Worm (Caenorhabditis elegans) whole organism, L3 larva: ENCODE measurements around the gene nlp-33.

Experiments used
- R02D3.7 ChIP-seq: fragments of 150-350 bp; optimal IDR thresholded peaks from 2 replicates; lab custom pipeline; 2014; ENCODE audit warnings: missing biosample characterization, missing genetic modification characterization
- ZK546.5 ChIP-seq: sonication (generic microtip); optimal IDR thresholded peaks from 2 replicates; lab custom pipeline; 2017; ENCODE audit warnings: missing biosample characterization, missing genetic modification characterization
- aly-2 ChIP-seq: fragments of 150-350 bp; optimal IDR thresholded peaks from 2 replicates; lab custom pipeline; 2014; ENCODE audit warnings: missing biosample characterization, missing genetic modification characterization
- ceh-16 ChIP-seq: sonication (generic microtip); optimal IDR thresholded peaks from 2 replicates; lab custom pipeline; 2017; ENCODE audit warnings: missing biosample characterization, missing genetic modification characterization
- ceh-82 ChIP-seq: fragments of 150-350 bp; optimal IDR thresholded peaks from 2 replicates; lab custom pipeline; 2014; ENCODE audit warnings: missing biosample characterization, missing genetic modification characterization
- daf-12 ChIP-seq: fragments of 150-350 bp; optimal IDR thresholded peaks from 2 replicates; lab custom pipeline; 2014; ENCODE audit warnings: missing biosample characterization, missing genetic modification reagents, missing genetic modification characterization
- egl-27 ChIP-seq: sonication (generic microtip); optimal IDR thresholded peaks from 4 replicates; lab custom pipeline; 2017; ENCODE audit warnings: missing biosample characterization, missing genetic modification reagents, missing genetic modification characterization
- egl-5 ChIP-seq: fragments of 150-350 bp; optimal IDR thresholded peaks from 2 replicates; lab custom pipeline; 2017; ENCODE audit warnings: missing biosample characterization, missing genetic modification reagents, missing genetic modification characterization, inconsistent platforms
- elt-1 ChIP-seq: fragments of 150-350 bp; optimal IDR thresholded peaks from 2 replicates; lab custom pipeline; 2014; ENCODE audit warnings: missing biosample characterization, missing genetic modification characterization
- elt-2 ChIP-seq: sonication (generic microtip); optimal IDR thresholded peaks from 2 replicates; lab custom pipeline; 2016; ENCODE audit warnings: missing genetic modification reagents, mild to moderate bottlenecking, missing genetic modification characterization, missing compliant biosample characterization
- eor-1 ChIP-seq, 2 experiments: fragments of 150-350 bp; optimal IDR thresholded peaks; 2 replicates each; lab custom pipeline; 2014 to 2018; ENCODE audit warnings: missing biosample characterization in 2 of 2, missing genetic modification characterization in 2 of 2
- fkh-10 ChIP-seq: sonication (generic microtip); optimal IDR thresholded peaks from 2 replicates; lab custom pipeline; 2017; ENCODE audit warnings: missing biosample characterization, missing genetic modification reagents, missing genetic modification characterization
- fkh-2 ChIP-seq: fragments of 150-350 bp; optimal IDR thresholded peaks from 2 replicates; lab custom pipeline; 2014; ENCODE audit warnings: missing biosample characterization, missing genetic modification reagents, missing genetic modification characterization
- fos-1 ChIP-seq: fragments of 150-350 bp; optimal IDR thresholded peaks from 2 replicates; lab custom pipeline; 2014; ENCODE audit warnings: missing biosample characterization, missing genetic modification characterization
- hmg-11 ChIP-seq: sonication (generic microtip); optimal IDR thresholded peaks from 2 replicates; lab custom pipeline; 2016; ENCODE audit warnings: missing genetic modification characterization, missing compliant biosample characterization
- jun-1 ChIP-seq: fragments of 150-350 bp; optimal IDR thresholded peaks from 2 replicates; lab custom pipeline; 2014; ENCODE audit warnings: missing biosample characterization, missing genetic modification reagents, missing genetic modification characterization
- lin-15B ChIP-seq: fragments of 150-350 bp; optimal IDR thresholded peaks from 2 replicates; lab custom pipeline; 2014; ENCODE audit warnings: missing biosample characterization, missing genetic modification characterization
- lin-39 ChIP-seq: fragments of 150-350 bp; optimal IDR thresholded peaks from 2 replicates; lab custom pipeline; 2018; ENCODE audit warnings: missing biosample characterization, missing genetic modification reagents, missing genetic modification characterization
- lsy-12 ChIP-seq: sonication (generic microtip); optimal IDR thresholded peaks from 2 replicates; lab custom pipeline; 2016; ENCODE audit warnings: mild to moderate bottlenecking, missing genetic modification characterization, missing compliant biosample characterization
- nfya-1 ChIP-seq: sonication (generic microtip); optimal IDR thresholded peaks from 2 replicates; lab custom pipeline; 2017; ENCODE audit warnings: missing genetic modification characterization, mild to moderate bottlenecking, missing compliant biosample characterization, antibody characterized with exemption, moderate library complexity; ENCODE audit not compliant: insufficient read depth
- nhr-11 ChIP-seq: fragments of 150-350 bp; optimal IDR thresholded peaks from 2 replicates; lab custom pipeline; 2014; ENCODE audit warnings: missing biosample characterization, missing genetic modification characterization
- nhr-23 ChIP-seq: fragments of 150-350 bp; optimal IDR thresholded peaks from 2 replicates; lab custom pipeline; 2014; ENCODE audit warnings: missing biosample characterization, missing genetic modification reagents, missing genetic modification characterization
- nhr-237 ChIP-seq: fragments of 150-350 bp; optimal IDR thresholded peaks from 2 replicates; lab custom pipeline; 2014; ENCODE audit warnings: missing biosample characterization, missing genetic modification characterization
- nhr-25 ChIP-seq: sonication (generic microtip); optimal IDR thresholded peaks from 2 replicates; lab custom pipeline; 2017; ENCODE audit warnings: missing biosample characterization, missing genetic modification characterization
- nhr-28 ChIP-seq: fragments of 150-350 bp; optimal IDR thresholded peaks from 2 replicates; lab custom pipeline; 2014; ENCODE audit warnings: missing biosample characterization, missing genetic modification characterization
- nhr-43 ChIP-seq: sonication (generic microtip); optimal IDR thresholded peaks from 2 replicates; lab custom pipeline; 2016; ENCODE audit warnings: mild to moderate bottlenecking, missing genetic modification characterization, missing compliant biosample characterization; ENCODE audit not compliant: poor library complexity, severe bottlenecking
- nhr-67 ChIP-seq: fragments of 150-350 bp; optimal IDR thresholded peaks from 2 replicates; lab custom pipeline; 2014; ENCODE audit warnings: missing biosample characterization, missing genetic modification characterization
- pha-4 ChIP-seq: fragments of 150-350 bp; optimal IDR thresholded peaks from 2 replicates; lab custom pipeline; 2014; ENCODE audit warnings: missing biosample characterization, missing genetic modification reagents, missing genetic modification characterization
- pqm-1 ChIP-seq: fragments of 150-350 bp; optimal IDR thresholded peaks from 2 replicates; lab custom pipeline; 2017; ENCODE audit warnings: missing biosample characterization, missing genetic modification characterization, inconsistent platforms
- sea-2 ChIP-seq: fragments of 150-350 bp; sonication (generic microtip); optimal IDR thresholded peaks from 4 replicates; lab custom pipeline; 2014; ENCODE audit warnings: missing biosample characterization, missing genetic modification reagents, missing genetic modification characterization
- skn-1 ChIP-seq: fragments of 150-350 bp; optimal IDR thresholded peaks from 2 replicates; lab custom pipeline; 2014; ENCODE audit warnings: missing biosample characterization, missing genetic modification characterization
- snpc-4 ChIP-seq: fragments of 150-350 bp; optimal IDR thresholded peaks from 2 replicates; lab custom pipeline; 2014; ENCODE audit warnings: missing biosample characterization, missing genetic modification characterization
- tbx-2 ChIP-seq: sonication (generic microtip); optimal IDR thresholded peaks from 2 replicates; lab custom pipeline; 2016; ENCODE audit warnings: mild to moderate bottlenecking, missing genetic modification characterization, missing compliant biosample characterization
- unc-39 ChIP-seq: sonication (generic microtip); optimal IDR thresholded peaks from 4 replicates; lab custom pipeline; 2017; ENCODE audit warnings: missing biosample characterization, missing genetic modification characterization
- zag-1 ChIP-seq: fragments of 150-350 bp; optimal IDR thresholded peaks from 2 replicates; lab custom pipeline; 2014; ENCODE audit warnings: missing biosample characterization, missing genetic modification characterization
- ztf-11 ChIP-seq: fragments of 150-350 bp; optimal IDR thresholded peaks from 2 replicates; lab custom pipeline; 2014; ENCODE audit warnings: missing biosample characterization, missing genetic modification characterization
- ztf-4 ChIP-seq: fragments of 150-350 bp; optimal IDR thresholded peaks from 2 replicates; lab custom pipeline; 2014; ENCODE audit warnings: missing biosample characterization, missing genetic modification characterization

Gene nlp-33

ce11 chrV:11122466-11122865 is 24.7 kb upstream of the nlp-33 start, which contains the start of gene mboa-2 (continued):
- no peak for TF ChIP-seq fkh-2 (tag; lab: Kevin White, UChicago)
- no peak for TF ChIP-seq nhr-237 (tag; lab: Kevin White, UChicago)
- TF ChIP-seq nfya-1 = peak; percentile 10
- TF ChIP-seq pqm-1 (tag; lab: Kevin White, UChicago) = peak; percentile 15
- TF ChIP-seq nhr-23 = no peak
- TF ChIP-seq ztf-11 (tag; lab: Kevin White, UChicago) = no peak
- TF ChIP-seq egl-27 (tag; lab: Kevin White, UChicago) = no peak
- TF ChIP-seq ZK546.5 (tag; lab: Kevin White, UChicago) = no peak
- peak; percentile 42 for TF ChIP-seq elt-1 (tag; lab: Kevin White, UChicago)
- no peak for TF ChIP-seq ceh-16 (tag; lab: Kevin White, UChicago)
- no peak for TF ChIP-seq unc-39 (tag; lab: Kevin White, UChicago)
- no peak for TF ChIP-seq jun-1 (tag; lab: Kevin White, UChicago)
- no peak for TF ChIP-seq R02D3.7
- no peak for TF ChIP-seq daf-12

- peak; percentile 64 for TF ChIP-seq elt-2 (tag; lab: Kevin White, UChicago)
- TF ChIP-seq nhr-11 (tag; lab: Kevin White, UChicago) = no peak
- peak; percentile 85 for TF ChIP-seq lin-15B (tag; lab: Kevin White, UChicago)
- peak; percentile 81 for TF ChIP-seq pha-4 (tag; lab: Kevin White, UChicago)
- TF ChIP-seq ZK546.5 (tag; lab: Kevin White, UChicago) = no peak
- TF ChIP-seq ztf-4 (tag; lab: Kevin White, UChicago) = no peak
- peak; percentile 65 for TF ChIP-seq lin-39
- TF ChIP-seq lsy-12 = peak; percentile 52
- TF ChIP-seq fos-1 (tag; lab: Kevin White, UChicago) = no peak
- no peak for TF ChIP-seq unc-39 (tag; lab: Kevin White, UChicago)
- no peak for TF ChIP-seq zag-1 (tag; lab: Kevin White, UChicago)
- peak; percentile 42 for TF ChIP-seq pqm-1 (tag; lab: Kevin White, UChicago)
- TF ChIP-seq nhr-25 = peak; percentile 64
- TF ChIP-seq R02D3.7 = peak; percentile 14
- peak; percentile 91 for TF ChIP-seq nhr-43 (tag; lab: Kevin White, UChicago)
- peak; percentile 80 for TF ChIP-seq hmg-11 (tag; lab: Kevin White, UChicago)
- peak; percentile 81 for TF ChIP-seq snpc-4 (tag; lab: Kevin White, UChicago)
- peak; percentile 74 for TF ChIP-seq nfya-1
- peak; percentile 52 for TF ChIP-seq nhr-23
Observed at ce11 chrV:11123817-11124337, 23.3 kb upstream of the nlp-33 start, which contains the start of the genes atp-5 and lmtr-3. Gene atp-5 (minus strand): TSS chrV:11123867. Gene lmtr-3 (plus strand): TSS chrV:11124186.

- TF ChIP-seq nfya-1 (no peak), eor-1 (tag; optimal IDR thresholded peaks at IDR 0.05; lab: Kevin White, UChicago) (no peak), nhr-43 (tag; lab: Kevin White, UChicago) (no peak), lsy-12 (no peak), fkh-10 (no peak), ztf-11 (tag; lab: Kevin White, UChicago) (no peak), lin-39 (no peak), tbx-2 (tag; lab: Kevin White, UChicago) (no peak), egl-27 (tag; lab: Kevin White, UChicago) (no peak), skn-1 (no peak), egl-5 (tag; lab: Kevin White, UChicago) (no peak), nhr-67 (tag; lab: Kevin White, UChicago) (no peak), elt-2 (tag; lab: Kevin White, UChicago) (no peak), nhr-237 (tag; lab: Kevin White, UChicago) (no peak)
- TF ChIP-seq, all 47 proteins: peak for 0
Observed at ce11 chrV:11124922-11125321, 22.2 kb upstream of the nlp-33 start, which contains the start of gene C06H2.2. Gene C06H2.2 (plus strand): TSS chrV:11125222.

ce11 chrV:11127197-11127596 is 19.9 kb upstream of the nlp-33 start, which contains the start of gene jmjd-5:
Gene jmjd-5 (plus strand): TSS chrV:11127497.
- TF ChIP-seq fos-1 (tag; lab: Kevin White, UChicago) (no peak), nhr-43 (tag; lab: Kevin White, UChicago) (no peak), elt-1 (tag; lab: Kevin White, UChicago) (no peak), aly-2 (tag; lab: Kevin White, UChicago) (no peak), fkh-10 (no peak), ztf-11 (tag; lab: Kevin White, UChicago) (no peak), pqm-1 (tag; lab: Kevin White, UChicago) (no peak), sea-2 (GFP tag; lab: Kevin White, UChicago) (no peak), ceh-82 (tag; lab: Kevin White, UChicago) (no peak), snpc-4 (tag; lab: Kevin White, UChicago) (no peak), tbx-2 (tag; lab: Kevin White, UChicago) (no peak), pha-4 (tag; lab: Kevin White, UChicago) (no peak), nhr-25 (no peak), hmg-11 (tag; lab: Kevin White, UChicago) (no peak), lin-39 (no peak), nhr-28 (tag; lab: Kevin White, UChicago) (no peak), ZK546.5 (tag; lab: Kevin White, UChicago) (no peak)
- TF ChIP-seq, all 47 proteins: peak for 0
